Worm (Caenorhabditis elegans) whole organism, L2 larva: ENCODE data around the gene F49E11.7.

ENCODE experiments used
- C34F6.9 ChIP-seq: fragments of 150-350 bp; optimal IDR thresholded peaks from 2 replicates; lab custom pipeline; 2014; ENCODE audit warnings: missing biosample characterization, missing genetic modification characterization
- F13H6.1 ChIP-seq: sonication (generic microtip); optimal IDR thresholded peaks from 2 replicates; lab custom pipeline; 2016; ENCODE audit warnings: missing genetic modification characterization, missing compliant biosample characterization
- Y55F3AM.14 ChIP-seq: fragments of 200-800 bp; sonication (Bioruptor generic); optimal IDR thresholded peaks from 2 replicates; lab custom pipeline; 2018; ENCODE audit warnings: mild to moderate bottlenecking, missing genetic modification characterization, missing compliant biosample characterization
- ZK546.5 ChIP-seq: sonication (generic microtip); optimal IDR thresholded peaks from 2 replicates; lab custom pipeline; 2017; ENCODE audit warnings: missing biosample characterization, missing genetic modification characterization
- alr-1 ChIP-seq: fragments of 150-350 bp; optimal IDR thresholded peaks from 2 replicates; lab custom pipeline; 2014; ENCODE audit warnings: missing biosample characterization, missing genetic modification characterization
- ama-1 ChIP-seq: fragments of 150-350 bp; optimal IDR thresholded peaks from 2 replicates; lab custom pipeline; 2018; ENCODE audit warnings: inconsistent platforms
- blmp-1 ChIP-seq: sonication (generic microtip); optimal IDR thresholded peaks from 2 replicates; lab custom pipeline; 2017; ENCODE audit warnings: missing genetic modification characterization, mild to moderate bottlenecking, missing compliant biosample characterization, antibody characterized with exemption, moderate library complexity; ENCODE audit not compliant: insufficient read depth
- ceh-16 ChIP-seq: fragments of 150-350 bp; optimal IDR thresholded peaks from 2 replicates; lab custom pipeline; 2014; ENCODE audit warnings: missing biosample characterization, missing genetic modification characterization
- ceh-82 ChIP-seq: fragments of 150-350 bp; optimal IDR thresholded peaks from 2 replicates; lab custom pipeline; 2014; ENCODE audit warnings: missing biosample characterization, missing genetic modification characterization
- crh-2 ChIP-seq: sonication (generic microtip); optimal IDR thresholded peaks from 2 replicates; lab custom pipeline; 2017; ENCODE audit warnings: missing biosample characterization, missing genetic modification characterization
- egl-27 ChIP-seq: sonication (generic microtip); optimal IDR thresholded peaks from 3 replicates; lab custom pipeline; 2017; ENCODE audit warnings: missing biosample characterization, missing genetic modification reagents, missing genetic modification characterization
- elt-1 ChIP-seq: fragments of 150-350 bp; optimal IDR thresholded peaks from 2 replicates; lab custom pipeline; 2014; ENCODE audit warnings: missing biosample characterization, missing genetic modification characterization
- fos-1 ChIP-seq: fragments of 150-350 bp; optimal IDR thresholded peaks from 2 replicates; lab custom pipeline; 2014; ENCODE audit warnings: missing biosample characterization, missing genetic modification characterization
- gmeb-1 ChIP-seq: fragments of 150-350 bp; optimal IDR thresholded peaks from 2 replicates; lab custom pipeline; 2014; ENCODE audit warnings: missing biosample characterization, missing genetic modification characterization
- lin-11 ChIP-seq: fragments of 150-350 bp; sonication (generic microtip); optimal IDR thresholded peaks from 2 replicates; lab custom pipeline; 2014; ENCODE audit warnings: missing biosample characterization, missing genetic modification characterization, inconsistent platforms, mixed read lengths
- lin-13 ChIP-seq: fragments of 150-350 bp; optimal IDR thresholded peaks from 2 replicates; lab custom pipeline; 2014; ENCODE audit warnings: missing biosample characterization, missing genetic modification reagents, missing genetic modification characterization
- lin-39 ChIP-seq: fragments of 150-350 bp; optimal IDR thresholded peaks from 2 replicates; lab custom pipeline; 2014; ENCODE audit warnings: missing biosample characterization, missing genetic modification reagents, missing genetic modification characterization
- lsy-2 ChIP-seq, 2 experiments: fragments of 150-350 bp in 1 of 2; sonication (generic microtip) in 1 of 2; optimal IDR thresholded peaks; 2 replicates each; lab custom pipeline; 2014 to 2017; ENCODE audit warnings: missing biosample characterization in 2 of 2, missing genetic modification characterization in 2 of 2
- mab-5 ChIP-seq: fragments of 150-350 bp; optimal IDR thresholded peaks from 2 replicates; lab custom pipeline; 2014; ENCODE audit warnings: missing biosample characterization, missing genetic modification characterization
- mbf-1 ChIP-seq: sonication (generic microtip); optimal IDR thresholded peaks from 2 replicates; lab custom pipeline; 2017; ENCODE audit warnings: missing biosample characterization, missing genetic modification characterization
- mdl-1 ChIP-seq, 2 experiments: fragments of 150-350 bp in 1 of 2; sonication (generic microtip) in 1 of 2; optimal IDR thresholded peaks; 2 replicates each; lab custom pipeline; 2017; ENCODE audit warnings: missing biosample characterization in 2 of 2, missing genetic modification characterization in 2 of 2
- nhr-10 ChIP-seq: sonication (generic microtip); optimal IDR thresholded peaks from 2 replicates; lab custom pipeline; 2017; ENCODE audit warnings: missing biosample characterization, missing genetic modification characterization
- nhr-11 ChIP-seq: fragments of 150-350 bp; optimal IDR thresholded peaks from 2 replicates; lab custom pipeline; 2014; ENCODE audit warnings: missing biosample characterization, missing genetic modification characterization
- nhr-12 ChIP-seq: fragments of 150-350 bp; optimal IDR thresholded peaks from 2 replicates; lab custom pipeline; 2014; ENCODE audit warnings: missing biosample characterization, missing genetic modification characterization
- nhr-129 ChIP-seq: fragments of 150-350 bp; optimal IDR thresholded peaks from 2 replicates; lab custom pipeline; 2014; ENCODE audit warnings: missing biosample characterization, missing genetic modification characterization
- nhr-21 ChIP-seq: fragments of 150-350 bp; optimal IDR thresholded peaks from 2 replicates; lab custom pipeline; 2014; ENCODE audit warnings: missing biosample characterization, missing genetic modification characterization
- nhr-23 ChIP-seq: fragments of 150-350 bp; optimal IDR thresholded peaks from 2 replicates; lab custom pipeline; 2014; ENCODE audit warnings: missing biosample characterization, missing genetic modification reagents, missing genetic modification characterization
- nhr-237 ChIP-seq: fragments of 150-350 bp; optimal IDR thresholded peaks from 2 replicates; lab custom pipeline; 2014; ENCODE audit warnings: missing biosample characterization, missing genetic modification characterization
- nhr-25 ChIP-seq: fragments of 150-350 bp; sonication (generic microtip); optimal IDR thresholded peaks from 3 replicates; lab custom pipeline; 2014; ENCODE audit warnings: missing biosample characterization, missing genetic modification characterization
- nhr-6 ChIP-seq: fragments of 150-350 bp; optimal IDR thresholded peaks from 2 replicates; lab custom pipeline; 2014; ENCODE audit warnings: missing biosample characterization, missing genetic modification characterization
- peb-1 ChIP-seq: fragments of 150-350 bp; optimal IDR thresholded peaks from 2 replicates; lab custom pipeline; 2014; ENCODE audit warnings: missing biosample characterization, missing genetic modification characterization
- sem-4 ChIP-seq: fragments of 150-350 bp; optimal IDR thresholded peaks from 2 replicates; lab custom pipeline; 2014; ENCODE audit warnings: missing biosample characterization, missing genetic modification reagents, missing genetic modification characterization
- skn-1 ChIP-seq: sonication (generic microtip); optimal IDR thresholded peaks from 2 replicates; lab custom pipeline; 2017; ENCODE audit warnings: missing biosample characterization, missing genetic modification characterization
- sma-3 ChIP-seq: sonication (generic microtip); optimal IDR thresholded peaks from 2 replicates; lab custom pipeline; 2016; ENCODE audit warnings: missing genetic modification reagents, missing genetic modification characterization, missing compliant biosample characterization
- snpc-4 ChIP-seq: fragments of 150-350 bp; optimal IDR thresholded peaks from 2 replicates; lab custom pipeline; 2014; ENCODE audit warnings: missing biosample characterization, missing genetic modification characterization
- unc-39 ChIP-seq: fragments of 150-350 bp; optimal IDR thresholded peaks from 2 replicates; lab custom pipeline; 2014; ENCODE audit warnings: missing biosample characterization, missing genetic modification characterization
- unc-55 ChIP-seq: fragments of 150-350 bp; sonication (generic microtip); optimal IDR thresholded peaks from 3 replicates; lab custom pipeline; 2014; ENCODE audit warnings: missing biosample characterization, missing genetic modification reagents, missing genetic modification characterization
- zag-1 ChIP-seq: fragments of 150-350 bp; optimal IDR thresholded peaks from 2 replicates; lab custom pipeline; 2014; ENCODE audit warnings: missing biosample characterization, missing genetic modification characterization
- ztf-1 ChIP-seq: fragments of 200-800 bp; sonication (Bioruptor generic); conservative IDR thresholded peaks from 2 replicates; pipeline ENCODE4 v1.3.6; 2022; ENCODE audit warnings: missing genetic modification characterization, missing compliant biosample characterization
- ztf-11 ChIP-seq: sonication (generic microtip); optimal IDR thresholded peaks from 2 replicates; lab custom pipeline; 2017; ENCODE audit warnings: missing biosample characterization, missing genetic modification characterization

F49E11.7 gene

ce11 chrIV:13093677-13094076 is 41.0 kb downstream of the F49E11.7 start, which contains the start of the genes prcc-1 and C39E9.12 (continued):
- no peak for TF ChIP-seq F13H6.1 (tag; lab: Kevin White, UChicago)
- TF ChIP-seq ceh-82 (tag; lab: Kevin White, UChicago), result no peak
- TF ChIP-seq egl-27 (tag; lab: Kevin White, UChicago), result peak; percentile 6
- no peak for TF ChIP-seq peb-1 (tag; lab: Kevin White, UChicago)
- TF ChIP-seq lsy-2 (tag; optimal IDR thresholded peaks at IDR 0.05; lab: Kevin White, UChicago), result peak; percentile 31 to 86
- TF ChIP-seq lin-11 (tag; lab: Kevin White, UChicago), result no peak
- no peak for TF ChIP-seq lin-39 (tag; lab: Kevin White, UChicago)
- TF ChIP-seq nhr-21 (tag; lab: Kevin White, UChicago), result no peak
- no peak for TF ChIP-seq ama-1 (lab: Kevin White, UChicago)
- no peak for TF ChIP-seq nhr-25
- TF ChIP-seq ztf-11 (tag; lab: Kevin White, UChicago), result no peak
- peak; percentile 23 for TF ChIP-seq nhr-6 (tag; lab: Kevin White, UChicago)
- no peak for TF ChIP-seq unc-39
- TF ChIP-seq unc-55 (GFP tag; lab: Kevin White, UChicago), result peak; percentile 94
- TF ChIP-seq ceh-16 (tag; lab: Kevin White, UChicago), result no peak

ce11 chrIV:13095462-13095861 is 42.8 kb downstream of the F49E11.7 start, which contains the start of gene rfc-3:
TSS of gene rfc-3 (plus strand) at chrIV:13095762.
- no peak for TF ChIP-seq ceh-82 (tag; lab: Kevin White, UChicago)
- no peak for TF ChIP-seq ztf-11 (tag; lab: Kevin White, UChicago)
- no peak for TF ChIP-seq alr-1 (tag; lab: Kevin White, UChicago)

ce11 chrIV:13096778-13097177 is 44.1 kb downstream of the F49E11.7 start:
- TF ChIP-seq mdl-1 (tag; optimal IDR thresholded peaks at IDR 0.05; lab: Kevin White, UChicago), result no peak
- TF ChIP-seq nhr-129 (tag; lab: Kevin White, UChicago), result peak; percentile 27

DNA sequence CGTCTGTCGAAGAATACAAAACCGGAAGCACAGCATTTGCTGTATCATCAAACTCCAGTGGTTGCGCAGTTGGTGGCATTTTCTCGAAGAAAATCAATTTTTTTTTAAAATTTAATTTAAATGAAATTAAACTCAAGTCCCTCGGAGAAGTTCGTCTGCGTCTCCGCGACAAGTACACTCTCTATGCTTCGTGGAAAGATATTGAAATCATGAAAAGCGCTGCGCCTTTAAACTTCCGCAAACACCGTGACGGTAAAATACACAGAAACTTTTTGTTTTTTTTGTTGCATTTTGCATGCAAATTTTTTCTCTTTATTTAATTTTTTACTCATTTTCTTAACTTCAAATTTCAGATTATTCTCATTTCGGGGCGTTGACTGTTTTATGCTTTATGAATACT is 46.0 kb downstream of the F49E11.7 start, which contains the start of the genes dli-1, tin-9.2 and exos-4.1:
Gene dli-1, minus strand, starts transcription at position 141 of the 400 bp plus-strand sequence.
Gene tin-9.2, plus strand, starts transcription at position 344 of the 400 bp plus-strand sequence.
Gene exos-4.1, plus strand, starts transcription at position 348 of the 400 bp plus-strand sequence.
- TF ChIP-seq nhr-237 (tag; lab: Kevin White, UChicago) (no peak), snpc-4 (tag; lab: Kevin White, UChicago) (no peak), nhr-10 (tag; lab: Kevin White, UChicago) (no peak), ama-1 (lab: Kevin White, UChicago) (peak; percentile 8), sem-4 (tag; lab: Kevin White, UChicago) (no peak), nhr-11 (tag; lab: Kevin White, UChicago) (no peak), mbf-1 (tag; lab: Kevin White, UChicago) (no peak), skn-1 (tag; lab: Kevin White, UChicago) (no peak), alr-1 (tag; lab: Kevin White, UChicago) (no peak), crh-2 (peak; percentile 82), C34F6.9 (tag; lab: Kevin White, UChicago) (peak; percentile 91), fos-1 (peak; percentile 47), sma-3 (GFP tag; lab: Kevin White, UChicago) (peak; percentile 40), nhr-129 (tag; lab: Kevin White, UChicago) (peak; percentile 90), ceh-82 (tag; lab: Kevin White, UChicago) (no peak), lin-11 (tag; lab: Kevin White, UChicago) (peak; percentile 23), unc-55 (GFP tag; lab: Kevin White, UChicago) (peak; percentile 89), mab-5 (tag; lab: Kevin White, UChicago) (peak; percentile 67), gmeb-1 (peak; percentile 84), F13H6.1 (tag; lab: Kevin White, UChicago) (peak; percentile 53), zag-1 (tag; lab: Kevin White, UChicago) (no peak), nhr-12 (tag; lab: Kevin White, UChicago) (no peak), lin-39 (tag; lab: Kevin White, UChicago) (no peak), elt-1 (tag; lab: Kevin White, UChicago) (no peak), nhr-25 (peak; percentile 65), nhr-23 (tag; lab: Kevin White, UChicago) (no peak), lsy-2 (tag; optimal IDR thresholded peaks at IDR 0.05; lab: Kevin White, UChicago) (peak; percentile 65 to 90), nhr-21 (tag; lab: Kevin White, UChicago) (no peak), ztf-1 (no peak), Y55F3AM.14 (GFP tag; lab: Kevin White, UChicago) (no peak), lin-13 (GFP tag; lab: Kevin White, UChicago) (peak; percentile 66), ZK546.5 (tag; lab: Kevin White, UChicago) (peak; percentile 19), blmp-1 (tag; lab: Kevin White, UChicago) (peak; percentile 6), mdl-1 (tag; optimal IDR thresholded peaks at IDR 0.05; lab: Kevin White, UChicago) (peak in 1 of 2 experiments; percentile 5)
